Worm (Caenorhabditis elegans) whole organism, early embryonic: ENCODE measurements around the gene cct-2.

Experiments
- B0310.2 ChIP-seq: sonication (generic microtip); optimal IDR thresholded peaks from 2 replicates; lab custom pipeline; 2016; ENCODE audit warnings: mild to moderate bottlenecking, missing genetic modification characterization, missing compliant biosample characterization
- F13C5.2 ChIP-seq: sonication (generic microtip); optimal IDR thresholded peaks from 2 replicates; lab custom pipeline; 2017; ENCODE audit warnings: mild to moderate bottlenecking, missing genetic modification characterization, inconsistent platforms, missing compliant biosample characterization
- aly-1 ChIP-seq: sonication (generic microtip); optimal IDR thresholded peaks from 2 replicates; lab custom pipeline; 2016; ENCODE audit warnings: missing genetic modification characterization, missing compliant biosample characterization
- ama-1 ChIP-seq: fragments of 150-350 bp; optimal IDR thresholded peaks from 2 replicates; lab custom pipeline; 2014
- ceh-13 ChIP-seq: fragments of 200-800 bp; sonication (Bioruptor generic); optimal IDR thresholded peaks from 2 replicates; lab custom pipeline; 2018; ENCODE audit warnings: mild to moderate bottlenecking, missing genetic modification characterization, missing compliant biosample characterization
- ets-7 ChIP-seq: sonication (generic microtip); optimal IDR thresholded peaks from 2 replicates; lab custom pipeline; 2016; ENCODE audit warnings: missing genotype, missing genetic modification characterization, missing compliant biosample characterization
- flt-1 ChIP-seq: fragments of 200-800 bp; sonication (Bioruptor generic); IDR thresholded peaks from 2 replicates; pipeline ENCODE4 v1.3.6; 2022; ENCODE audit warnings: missing genetic modification characterization, missing compliant biosample characterization
- hmg-4 ChIP-seq: fragments of 200-800 bp; sonication (Bioruptor generic); optimal IDR thresholded peaks from 2 replicates; lab custom pipeline; 2018; ENCODE audit warnings: mild to moderate bottlenecking, missing genetic modification characterization, missing compliant biosample characterization
- hnd-1 ChIP-seq: sonication (generic microtip); optimal IDR thresholded peaks from 2 replicates; lab custom pipeline; 2016; ENCODE audit warnings: missing genetic modification characterization, missing compliant biosample characterization
- tbx-37 ChIP-seq: fragments of 200-800 bp; sonication (Bioruptor generic); conservative IDR thresholded peaks from 2 replicates; pipeline ENCODE4 v1.3.6; 2022; ENCODE audit warnings: missing genetic modification reagents, missing genetic modification characterization, missing compliant biosample characterization

- TF ChIP-seq ets-7 (tag; lab: Kevin White, UChicago) (no peak), F13C5.2 (tag; lab: Kevin White, UChicago) (no peak), ama-1 (no peak), aly-1 (tag; lab: Kevin White, UChicago) (no peak), ceh-13 (GFP tag; lab: Kevin White, UChicago) (no peak), hnd-1 (no peak), flt-1 (GFP tag; lab: Robert Waterston, UW) (no peak), B0310.2 (no peak), tbx-37 (GFP tag; lab: Robert Waterston, UW) (no peak), hmg-4 (GFP tag; lab: Kevin White, UChicago) (no peak)
Measured at ce11 chrII:8926451-8926850, 1.1 kb upstream of the cct-2 start, which contains the start of gene B0457.2.
